Worm (Caenorhabditis elegans): Measurements from ENCODE around the gene F13H10.8.
A peak's percentile ranks its signal among the peaks of the same experiment; 100 is the strongest.

Gene F13H10.8

ce11 chrIV:11032288-11032687 lies 12.0 kb downstream of the F13H10.8 start, which contains the start of gene hrg-6:
TSS of gene hrg-6 (plus strand) at chrIV:11032588.
- TF ChIP-seq madf-5 (GFP tag; IDR thresholded peaks at IDR 0.05) (no peak), unc-62 (GFP tag; optimal IDR thresholded peaks at IDR 0.05 in 1 of 2) (peak in 1 of 2 experiments; percentile 26), unc-62 (tag; optimal IDR thresholded peaks at IDR 0.05) (no peak), lir-3 (tag; optimal IDR thresholded peaks at IDR 0.05) (no peak), F44E2.7 (GFP tag; IDR thresholded peaks at IDR 0.05) (no peak)

ce11 chrIV:11036222-11036621 lies 15.9 kb downstream of the F13H10.8 start, which contains the start of gene fkb-1:
TSS of gene fkb-1 (plus strand) at chrIV:11036582.
- TF ChIP-seq ceh-20 (GFP tag; IDR thresholded peaks at IDR 0.05) (no peak), ceh-28 (tag; optimal IDR thresholded peaks at IDR 0.05) (no peak), T20F7.1 (GFP tag; optimal IDR thresholded peaks at IDR 0.05) (no peak), arid-1 (GFP tag; conservative IDR thresholded peaks at IDR 0.05) (no peak), hlh-11 (tag; optimal IDR thresholded peaks at IDR 0.05) (peak; percentile 65), nhr-11 (tag; optimal IDR thresholded peaks at IDR 0.05) (peak; percentile 60), dmd-8 (GFP tag; IDR thresholded peaks at IDR 0.05) (no peak), cey-2 (tag; optimal IDR thresholded peaks at IDR 0.05; ENCODE audit: borderline replicate concordance, insufficient read depth) (no peak), Y48G9A.11 (GFP tag; IDR thresholded peaks at IDR 0.05) (no peak), nhr-111 (GFP tag; optimal IDR thresholded peaks at IDR 0.05) (no peak), skn-1 (tag; optimal IDR thresholded peaks at IDR 0.05) (no peak), Y5F2A.4 (GFP tag; optimal IDR thresholded peaks at IDR 0.05) (no peak), mes-2 (tag; optimal IDR thresholded peaks at IDR 0.05; ENCODE audit: poor library complexity, severe bottlenecking) (peak; percentile 58), daf-12 (tag; optimal IDR thresholded peaks at IDR 0.05) (no peak), nhr-41 (GFP tag; IDR thresholded peaks at IDR 0.05) (no peak), zfp-2 (tag; optimal IDR thresholded peaks at IDR 0.05) (no peak), snpc-4 (tag; optimal IDR thresholded peaks at IDR 0.05) (no peak), jun-1 (tag; optimal IDR thresholded peaks at IDR 0.05) (no peak), dve-1 (tag; optimal IDR thresholded peaks at IDR 0.05; ENCODE audit: insufficient read depth) (peak; percentile 83), ztf-11 (tag; optimal IDR thresholded peaks at IDR 0.05) (no peak), vab-7 (GFP tag; IDR thresholded peaks at IDR 0.05) (no peak), php-3 (GFP tag; IDR thresholded peaks at IDR 0.05) (no peak), spr-1 (tag; optimal IDR thresholded peaks at IDR 0.05) (peak; percentile 20), egl-43 (GFP tag; IDR thresholded peaks at IDR 0.05) (no peak), mdl-1 (tag; optimal IDR thresholded peaks at IDR 0.05) (peak in 1 of 2 experiments; percentile 46), daf-16 (GFP tag; optimal IDR thresholded peaks at IDR 0.05) (peak in 1 of 2 experiments; percentile 17), daf-16 (tag; optimal IDR thresholded peaks at IDR 0.05) (peak; percentile 25), lin-29 (GFP tag; IDR thresholded peaks at IDR 0.05) (no peak), lsy-2 (tag; optimal IDR thresholded peaks at IDR 0.05) (peak in 1 of 2 experiments; percentile 83), hif-1 (tag; optimal IDR thresholded peaks at IDR 0.05) (no peak), F10B5.3 (tag; optimal IDR thresholded peaks at IDR 0.05) (no peak), nhr-102 (tag; optimal IDR thresholded peaks at IDR 0.05) (peak; percentile 6), lim-7 (GFP tag; IDR thresholded peaks at IDR 0.05) (no peak), tag-97 (GFP tag; IDR thresholded peaks at IDR 0.05) (no peak), daf-19 (GFP tag; conservative IDR thresholded peaks at IDR 0.05) (no peak), lin-15B (tag; optimal IDR thresholded peaks at IDR 0.05) (no peak), nhr-42 (GFP tag; IDR thresholded peaks at IDR 0.05) (no peak), unc-62 (GFP tag; optimal IDR thresholded peaks at IDR 0.05 in 1 of 2) (peak in 1 of 2 experiments; percentile 96), unc-62 (tag; optimal IDR thresholded peaks at IDR 0.05) (no peak), D1046.2 (GFP tag; IDR thresholded peaks at IDR 0.05) (no peak), lin-13 (GFP tag; optimal IDR thresholded peaks at IDR 0.05) (no peak), zfp-3 (GFP tag; conservative IDR thresholded peaks at IDR 0.05) (no peak), mxl-3 (GFP tag; optimal IDR thresholded peaks at IDR 0.05) (no peak), set-16 (GFP tag; IDR thresholded peaks at IDR 0.05) (no peak), nhr-76 (tag; optimal IDR thresholded peaks at IDR 0.05) (no peak), nhr-77 (tag; optimal IDR thresholded peaks at IDR 0.05) (no peak), duxl-1 (tag; optimal IDR thresholded peaks at IDR 0.05; ENCODE audit: poor library complexity) (no peak)

All from whole organism, L4 larva.